Worm (Caenorhabditis elegans) whole organism, young adult: ENCODE data around the gene B0252.8.
A peak's percentile ranks its signal among the peaks of the same experiment; 100 is the strongest.

Source experiments
- B0019.2 ChIP-seq: fragments of 200-800 bp; sonication (Bioruptor generic); conservative IDR thresholded peaks from 2 replicates; pipeline ENCODE4 v1.3.6; 2022; ENCODE audit warnings: missing genetic modification reagents, missing genetic modification characterization, missing compliant biosample characterization
- C17E4.6 ChIP-seq: fragments of 200-800 bp; sonication (Bioruptor generic); IDR thresholded peaks from 2 replicates; pipeline ENCODE4 v1.3.6; 2022; ENCODE audit warnings: missing genetic modification reagents, missing genetic modification characterization, missing compliant biosample characterization
- F33H1.4 ChIP-seq: fragments of 200-800 bp; sonication (Bioruptor generic); IDR thresholded peaks from 2 replicates; pipeline ENCODE4 v1.3.6; 2022; ENCODE audit warnings: missing genetic modification reagents, missing genetic modification characterization, missing compliant biosample characterization
- F37B4.10 ChIP-seq: fragments of 200-800 bp; sonication (Bioruptor generic); IDR thresholded peaks from 2 replicates; pipeline ENCODE4 v1.3.6; 2022; ENCODE audit warnings: missing genetic modification characterization, missing compliant biosample characterization
- F57A8.1 ChIP-seq: fragments of 200-800 bp; sonication (Bioruptor generic); optimal IDR thresholded peaks from 2 replicates; lab custom pipeline; 2018; ENCODE audit warnings: mild to moderate bottlenecking, missing genetic modification characterization, moderate library complexity, missing compliant biosample characterization
- Y53F4B.3 ChIP-seq: fragments of 200-800 bp; sonication (Bioruptor generic); IDR thresholded peaks from 2 replicates; pipeline ENCODE4 v1.3.6; 2022; ENCODE audit warnings: missing genetic modification reagents, missing genetic modification characterization, missing compliant biosample characterization
- Y79H2A.3 ChIP-seq: fragments of 200-800 bp; sonication (Bioruptor generic); conservative IDR thresholded peaks from 2 replicates; pipeline ENCODE4 v1.3.6; 2022; ENCODE audit warnings: missing genetic modification reagents, missing genetic modification characterization, missing compliant biosample characterization
- ZK185.1 ChIP-seq: sonication (generic microtip); optimal IDR thresholded peaks from 2 replicates; lab custom pipeline; 2016; ENCODE audit warnings: mild to moderate bottlenecking, missing genetic modification characterization, missing compliant biosample characterization; ENCODE audit not compliant: poor library complexity, severe bottlenecking
- aptf-2 ChIP-seq: fragments of 200-800 bp; sonication (Bioruptor generic); conservative IDR thresholded peaks from 2 replicates; pipeline ENCODE4 v1.3.6; 2022; ENCODE audit warnings: missing genetic modification reagents, missing genetic modification characterization, missing compliant biosample characterization
- athp-1 ChIP-seq: sonication (generic microtip); optimal IDR thresholded peaks from 2 replicates; lab custom pipeline; 2017; ENCODE audit warnings: mild to moderate bottlenecking, missing genetic modification characterization, missing compliant biosample characterization
- bed-1 ChIP-seq: fragments of 200-800 bp; sonication (Bioruptor generic); IDR thresholded peaks from 2 replicates; pipeline ENCODE4 v1.3.6; 2022; ENCODE audit warnings: missing genetic modification reagents, missing genetic modification characterization, missing compliant biosample characterization
- cebp-1 ChIP-seq, 2 experiments: fragments of 200-800 bp in 1 of 2; sonication (Bioruptor generic) in 1 of 2; sonication (generic microtip) in 1 of 2; IDR thresholded peaks in 1 of 2; optimal IDR thresholded peaks in 1 of 2; 2 replicates each; pipeline versions ENCODE4 v1.3.6 to Lab custom; 2017 to 2022; ENCODE audit warnings: missing compliant biosample characterization in 2 of 2, missing genetic modification characterization in 2 of 2, mild to moderate bottlenecking in 1 of 2, missing genetic modification reagents in 1 of 2, moderate library complexity in 1 of 2
- ceh-91 ChIP-seq: fragments of 200-800 bp; sonication (Bioruptor generic); IDR thresholded peaks from 2 replicates; pipeline ENCODE4 v1.3.6; 2022; ENCODE audit warnings: missing genetic modification reagents, missing genetic modification characterization, missing compliant biosample characterization
- efl-1 ChIP-seq: fragments of 150-350 bp; optimal IDR thresholded peaks from 2 replicates; lab custom pipeline; 2014; ENCODE audit warnings: missing biosample characterization, missing genetic modification reagents, missing genetic modification characterization
- fkh-3 ChIP-seq: sonication (generic microtip); optimal IDR thresholded peaks from 2 replicates; lab custom pipeline; 2016; ENCODE audit warnings: mild to moderate bottlenecking, missing genetic modification characterization, missing compliant biosample characterization
- hmg-20 ChIP-seq: fragments of 200-800 bp; sonication (Bioruptor generic); IDR thresholded peaks from 2 replicates; pipeline ENCODE4 v1.3.6; 2022; ENCODE audit warnings: missing genetic modification reagents, missing genetic modification characterization, missing compliant biosample characterization
- hrde-1 ChIP-seq: sonication (generic microtip); optimal IDR thresholded peaks from 2 replicates; lab custom pipeline; 2016; ENCODE audit warnings: missing genetic modification characterization, mild to moderate bottlenecking, missing compliant biosample characterization, moderate library complexity, missing genotype, missing genetic modification reagents, borderline replicate concordance
- let-526 ChIP-seq: fragments of 200-800 bp; sonication (Bioruptor generic); IDR thresholded peaks from 2 replicates; pipeline ENCODE4 v1.3.6; 2022; ENCODE audit warnings: missing genetic modification reagents, missing genetic modification characterization, missing compliant biosample characterization
- let-607 ChIP-seq, 2 experiments: fragments of 200-800 bp in 1 of 2; sonication (Bioruptor generic) in 1 of 2; sonication (generic microtip) in 1 of 2; optimal IDR thresholded peaks; 2 replicates each; lab custom pipeline; 2016 to 2018; ENCODE audit warnings: mild to moderate bottlenecking in 2 of 2, missing compliant biosample characterization in 2 of 2, missing genetic modification characterization in 2 of 2, moderate library complexity in 2 of 2, missing genotype in 1 of 2
- lin-26 ChIP-seq: fragments of 200-800 bp; sonication (Bioruptor generic); IDR thresholded peaks from 2 replicates; pipeline ENCODE4 v1.3.6; 2022; ENCODE audit warnings: missing genetic modification reagents, missing genetic modification characterization, missing compliant biosample characterization
- lin-40 ChIP-seq: sonication (generic microtip); optimal IDR thresholded peaks from 2 replicates; lab custom pipeline; 2016; ENCODE audit warnings: missing genetic modification characterization, mild to moderate bottlenecking, missing compliant biosample characterization, missing genotype, missing genetic modification reagents
- lsl-1 ChIP-seq: fragments of 200-800 bp; sonication (Bioruptor generic); optimal IDR thresholded peaks from 2 replicates; lab custom pipeline; 2018; ENCODE audit warnings: mild to moderate bottlenecking, missing genetic modification characterization, moderate library complexity, missing compliant biosample characterization
- madf-8 ChIP-seq: fragments of 200-800 bp; sonication (Bioruptor generic); conservative IDR thresholded peaks from 2 replicates; pipeline ENCODE4 v1.3.6; 2022; ENCODE audit warnings: missing genetic modification reagents, missing genetic modification characterization, missing compliant biosample characterization
- mxl-1 ChIP-seq: sonication (generic microtip); optimal IDR thresholded peaks from 2 replicates; lab custom pipeline; 2016; ENCODE audit warnings: missing genetic modification characterization, missing compliant biosample characterization
- nhr-27 ChIP-seq: fragments of 200-800 bp; sonication (Bioruptor generic); optimal IDR thresholded peaks from 2 replicates; lab custom pipeline; 2018; ENCODE audit warnings: mild to moderate bottlenecking, missing genetic modification characterization, moderate library complexity, missing compliant biosample characterization
- nhr-80 ChIP-seq: sonication (generic microtip); optimal IDR thresholded peaks from 2 replicates; lab custom pipeline; 2016; ENCODE audit warnings: missing genetic modification characterization, missing compliant biosample characterization
- rec-8 ChIP-seq, 2 experiments: sonication (generic microtip); optimal IDR thresholded peaks; 2 replicates each; lab custom pipeline; 2016; ENCODE audit warnings: mild to moderate bottlenecking in 2 of 2, missing genetic modification characterization in 2 of 2, missing genetic modification reagents in 2 of 2, missing genotype in 2 of 2, missing biosample characterization in 1 of 2, missing compliant biosample characterization in 1 of 2, moderate library complexity in 1 of 2
- tbx-9 ChIP-seq: sonication (generic microtip); optimal IDR thresholded peaks from 2 replicates; lab custom pipeline; 2016; ENCODE audit warnings: borderline replicate concordance, missing genetic modification characterization, inconsistent platforms, missing compliant biosample characterization
- xnd-1 ChIP-seq: sonication (generic microtip); optimal IDR thresholded peaks from 2 replicates; lab custom pipeline; 2016; ENCODE audit warnings: missing genotype, missing genetic modification reagents, missing genetic modification characterization, missing compliant biosample characterization
- ztf-18 ChIP-seq: sonication (generic microtip); optimal IDR thresholded peaks from 2 replicates; lab custom pipeline; 2016; ENCODE audit warnings: missing genotype, mild to moderate bottlenecking, missing genetic modification characterization, missing compliant biosample characterization
- ztf-28 ChIP-seq: fragments of 200-800 bp; sonication (Bioruptor generic); IDR thresholded peaks from 2 replicates; pipeline ENCODE4 v1.3.6; 2022; ENCODE audit warnings: missing genetic modification reagents, missing genetic modification characterization, missing compliant biosample characterization

The B0252.8 gene

DNA sequence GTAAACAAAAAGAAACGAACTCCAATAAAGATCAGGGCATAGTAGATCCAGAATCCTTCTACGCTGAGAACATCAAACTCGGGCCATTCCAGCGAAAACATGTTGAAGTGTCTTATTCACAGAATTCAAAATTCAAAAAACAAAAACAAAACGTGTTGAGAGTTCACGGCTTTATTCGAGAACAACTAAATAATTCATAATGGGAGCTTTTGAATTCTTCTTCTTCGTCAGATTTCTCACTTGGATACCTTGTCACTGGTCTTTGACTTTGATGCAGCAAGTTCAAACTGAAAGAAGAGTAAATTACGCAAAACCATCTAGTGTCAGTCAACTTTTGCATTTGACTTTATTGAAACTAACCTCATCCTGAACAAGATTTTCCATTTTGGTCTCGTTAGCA, 1.7 kb downstream of the B0252.8 start, which contains the start of gene B0252.11:
Gene B0252.11 (minus strand): TSS at position 101 of the 400 bp plus-strand sequence.
- no peak for TF ChIP-seq bed-1 (GFP tag; lab: Robert Waterston, UW)
- no peak for TF ChIP-seq lin-26
- TF ChIP-seq rec-8 (tag; optimal IDR thresholded peaks at IDR 0.05; lab: Kevin White, UChicago): no peak
- no peak for TF ChIP-seq F37B4.10 (GFP tag; lab: Robert Waterston, UW)
- TF ChIP-seq tbx-9: no peak
- no peak for TF ChIP-seq Y79H2A.3 (GFP tag; lab: Robert Waterston, UW)
- no peak for TF ChIP-seq lin-40 (tag; lab: Kevin White, UChicago)
- TF ChIP-seq ZK185.1: no peak
- TF ChIP-seq xnd-1 (tag; lab: Kevin White, UChicago): no peak

DNA sequence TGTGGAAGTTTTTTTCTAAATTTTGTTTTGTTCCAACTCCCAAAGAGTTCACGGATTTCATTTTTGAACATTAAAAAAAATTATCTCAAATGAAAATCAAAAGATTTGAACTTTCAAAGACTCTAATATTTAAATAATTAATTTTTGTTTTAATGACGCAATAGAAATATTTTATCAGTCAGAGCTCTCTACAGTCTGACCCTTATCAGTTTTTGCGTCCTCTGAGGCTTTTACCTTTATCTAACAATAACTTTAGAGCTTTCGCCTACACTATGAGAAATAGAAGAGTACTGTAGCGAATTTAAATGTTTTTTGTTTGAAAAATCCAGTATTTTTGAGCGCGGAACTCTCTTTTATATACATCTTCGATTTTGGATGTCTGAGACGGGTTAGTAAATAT, 2.9 kb downstream of the B0252.8 start, which contains the start of gene B0252.5:
Gene B0252.5 (minus strand): TSS at position 17 of the 400 bp plus-strand sequence.
- TF ChIP-seq Y53F4B.3 (GFP tag; lab: Robert Waterston, UW) (no peak), ztf-28 (GFP tag; lab: Robert Waterston, UW) (no peak), B0019.2 (GFP tag; lab: Robert Waterston, UW) (no peak), nhr-80 (no peak), aptf-2 (GFP tag; lab: Robert Waterston, UW) (no peak), lin-40 (tag; lab: Kevin White, UChicago) (no peak), efl-1 (GFP tag; lab: Kevin White, UChicago) (no peak), fkh-3 (tag; lab: Kevin White, UChicago) (no peak), let-607 (tag; optimal IDR thresholded peaks at IDR 0.05; lab: Kevin White, UChicago) (no peak), hrde-1 (tag; lab: Kevin White, UChicago) (no peak), hmg-20 (no peak), C17E4.6 (GFP tag; lab: Robert Waterston, UW) (no peak), let-526 (GFP tag; lab: Robert Waterston, UW) (no peak)

DNA sequence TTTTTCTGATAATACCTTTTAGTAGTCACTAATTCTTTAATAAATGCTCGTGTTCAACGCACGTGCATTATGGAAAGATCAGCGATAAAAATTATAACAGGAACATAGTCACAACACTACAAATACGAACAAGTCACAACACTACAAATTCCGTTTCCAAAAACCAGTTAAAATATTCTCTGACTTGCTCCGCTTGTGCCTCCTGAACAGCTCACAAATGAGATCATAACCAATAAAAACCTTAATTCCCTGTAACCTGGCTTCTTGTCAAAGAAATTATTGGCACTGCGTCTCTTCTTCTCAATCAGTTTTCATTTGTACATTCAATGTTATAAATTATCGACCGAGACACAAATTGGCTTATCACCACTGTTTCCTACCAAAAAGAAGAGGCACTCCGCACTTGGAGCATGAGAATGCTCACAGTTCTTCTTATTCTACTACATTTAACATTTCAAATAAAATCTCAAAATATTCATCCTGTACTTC, 3.4 kb downstream of the B0252.8 start, which contains the start of gene B0252.1:
Gene B0252.1 (plus strand): TSS at position 318 of the 489 bp plus-strand sequence.
- TF ChIP-seq cebp-1 (GFP tag; IDR thresholded peaks at IDR 0.05; lab: Robert Waterston, UW) (no peak), cebp-1 (tag; optimal IDR thresholded peaks at IDR 0.05; lab: Kevin White, UChicago) (no peak), nhr-80 (peak; percentile 77)

DNA sequence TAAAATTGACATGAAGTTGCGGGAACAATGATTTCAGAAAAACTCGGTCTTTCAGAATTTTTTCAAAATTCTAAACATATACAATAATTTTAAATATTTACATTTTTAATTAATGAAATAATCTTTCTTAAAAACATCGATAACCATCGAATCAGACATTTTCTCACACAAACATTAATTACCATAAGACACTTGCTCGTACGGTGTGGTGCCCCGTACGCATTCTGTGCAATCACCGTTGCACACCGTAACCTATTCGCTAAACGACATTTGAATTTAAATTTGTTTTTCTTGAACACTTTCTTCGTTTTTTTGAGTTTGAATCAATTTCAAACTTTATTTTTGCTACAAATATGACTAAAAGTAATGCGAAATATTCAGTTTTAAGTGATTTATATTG, 7.8 kb downstream of the B0252.8 start:
- no peak for TF ChIP-seq ztf-18 (tag; lab: Kevin White, UChicago)
- TF ChIP-seq mxl-1: no peak
- 0 out of 2 replicates have a peak, but pooled peaks have one; percentile 29 for TF ChIP-seq ceh-91 (GFP tag; lab: Robert Waterston, UW)
- no peak for TF ChIP-seq F57A8.1 (GFP tag; lab: Kevin White, UChicago)
- peak; percentile 89 for TF ChIP-seq lsl-1 (GFP tag; lab: Kevin White, UChicago)
- TF ChIP-seq F33H1.4 (GFP tag; lab: Robert Waterston, UW): peak; percentile 20; the same call in 1 of the 2 replicates
- TF ChIP-seq madf-8 (GFP tag; lab: Robert Waterston, UW): 0 out of 2 replicates have a peak, but pooled peaks have one; percentile 7
- no peak for TF ChIP-seq nhr-80
- TF ChIP-seq athp-1 (tag; lab: Kevin White, UChicago): peak; percentile 90
- TF ChIP-seq nhr-27 (tag; lab: Kevin White, UChicago): no peak
